Worm (Caenorhabditis elegans) whole organism, mixed stage, embryonic: ENCODE measurements around the gene hars-1.

Experiments used
- blmp-1 ChIP-seq: fragments of 150-350 bp; optimal IDR thresholded peaks from 2 replicates; lab custom pipeline; 2014; ENCODE audit warnings: missing biosample characterization, missing genetic modification characterization
- cnd-1 ChIP-seq: fragments of 200-800 bp; sonication (Bioruptor generic); optimal IDR thresholded peaks from 2 replicates; lab custom pipeline; 2018; ENCODE audit warnings: mild to moderate bottlenecking, missing genetic modification characterization, missing compliant biosample characterization
- elt-3 ChIP-seq: fragments of 150-350 bp; optimal IDR thresholded peaks from 2 replicates; lab custom pipeline; 2014; ENCODE audit warnings: missing biosample characterization, missing genetic modification characterization
- lin-13 ChIP-seq: fragments of 150-350 bp; optimal IDR thresholded peaks from 2 replicates; lab custom pipeline; 2014; ENCODE audit warnings: missing biosample characterization, missing genetic modification characterization
- lin-32 ChIP-seq: fragments of 200-800 bp; sonication (Bioruptor generic); optimal IDR thresholded peaks from 2 replicates; lab custom pipeline; 2018; ENCODE audit warnings: mild to moderate bottlenecking, missing genetic modification characterization, missing compliant biosample characterization
- mep-1 ChIP-seq: fragments of 150-350 bp; optimal IDR thresholded peaks from 2 replicates; lab custom pipeline; 2017; ENCODE audit warnings: missing biosample characterization, missing genetic modification reagents, missing genetic modification characterization, inconsistent platforms
- nhr-12 ChIP-seq: fragments of 150-350 bp; optimal IDR thresholded peaks from 2 replicates; lab custom pipeline; 2014; ENCODE audit warnings: missing biosample characterization, missing genetic modification characterization
- nhr-2 ChIP-seq: fragments of 150-350 bp; optimal IDR thresholded peaks from 2 replicates; lab custom pipeline; 2014; ENCODE audit warnings: missing biosample characterization, missing genetic modification characterization
- nhr-237 ChIP-seq: fragments of 150-350 bp; optimal IDR thresholded peaks from 2 replicates; lab custom pipeline; 2014; ENCODE audit warnings: missing biosample characterization, missing genetic modification characterization
- nhr-28 ChIP-seq: fragments of 150-350 bp; optimal IDR thresholded peaks from 2 replicates; lab custom pipeline; 2014; ENCODE audit warnings: missing biosample characterization, missing genetic modification characterization
- pha-4 ChIP-seq: fragments of 150-350 bp; optimal IDR thresholded peaks from 2 replicates; lab custom pipeline; 2018; ENCODE audit warnings: missing biosample characterization, missing genetic modification reagents, missing genetic modification characterization
- snpc-4 ChIP-seq: fragments of 150-350 bp; optimal IDR thresholded peaks from 2 replicates; lab custom pipeline; 2014; ENCODE audit warnings: missing biosample characterization, missing genetic modification characterization
- sptf-1 ChIP-seq: sonication (generic microtip); optimal IDR thresholded peaks from 2 replicates; lab custom pipeline; 2017; ENCODE audit warnings: mild to moderate bottlenecking, missing genetic modification characterization, moderate library complexity, missing compliant biosample characterization
- unc-62 ChIP-seq: fragments of 150-350 bp; optimal IDR thresholded peaks from 2 replicates; lab custom pipeline; 2014; ENCODE audit warnings: missing biosample characterization, missing genetic modification reagents, missing genetic modification characterization

DNA sequence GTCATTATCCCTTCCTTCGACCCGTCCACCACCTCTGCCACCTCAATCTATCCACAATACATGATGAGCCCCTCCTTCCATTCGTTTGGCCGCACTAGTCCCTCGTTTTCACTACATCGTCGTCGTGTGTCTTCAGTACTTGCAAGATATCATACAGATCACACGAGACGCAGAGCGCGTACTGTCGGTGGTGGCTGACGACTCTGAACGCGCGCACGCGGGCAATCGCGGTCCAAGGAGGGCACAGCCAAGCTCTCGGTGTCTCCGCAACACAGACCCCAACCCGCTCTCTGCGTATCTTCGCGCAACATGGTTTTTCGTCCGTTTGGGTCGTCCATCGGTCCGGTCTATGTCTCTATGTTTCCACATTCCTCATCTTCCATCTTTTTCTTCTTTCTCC is 41.7 kb upstream of the hars-1 start:
- TF ChIP-seq lin-32 = no peak
- TF ChIP-seq lin-13 = peak; percentile 38
- TF ChIP-seq nhr-2 (tag; lab: Kevin White, UChicago) = peak; percentile 96
- peak; percentile 31 for TF ChIP-seq unc-62 (GFP tag; lab: Kevin White, UChicago)
- peak; percentile 49 for TF ChIP-seq blmp-1 (tag; lab: Kevin White, UChicago)
- TF ChIP-seq nhr-12 (tag; lab: Kevin White, UChicago) = no peak
- TF ChIP-seq mep-1 (tag; lab: Kevin White, UChicago) = peak; percentile 52
- peak; percentile 64 for TF ChIP-seq cnd-1 (tag; lab: Kevin White, UChicago)
- peak; percentile 72 for TF ChIP-seq sptf-1 (tag; lab: Kevin White, UChicago)
- no peak for TF ChIP-seq snpc-4 (tag; lab: Kevin White, UChicago)
- no peak for TF ChIP-seq nhr-28 (tag; lab: Kevin White, UChicago)
- TF ChIP-seq elt-3 = no peak
- TF ChIP-seq pha-4 = peak; percentile 52
- TF ChIP-seq nhr-237 (tag; lab: Kevin White, UChicago) = no peak
